Fruit fly (Drosophila melanogaster) S2 (cell line): ENCODE measurements around the gene Ir7d.

Source experiments
- CG8478 ChIP-seq: fragments of >200 bp; optimal IDR thresholded peaks from 2 replicates; lab custom pipeline; 2018
- CTCF ChIP-seq, 2 experiments: fragments of >200 bp; optimal IDR thresholded peaks; 2 replicates each; lab custom pipeline; 2018

The Ir7d gene

DNA sequence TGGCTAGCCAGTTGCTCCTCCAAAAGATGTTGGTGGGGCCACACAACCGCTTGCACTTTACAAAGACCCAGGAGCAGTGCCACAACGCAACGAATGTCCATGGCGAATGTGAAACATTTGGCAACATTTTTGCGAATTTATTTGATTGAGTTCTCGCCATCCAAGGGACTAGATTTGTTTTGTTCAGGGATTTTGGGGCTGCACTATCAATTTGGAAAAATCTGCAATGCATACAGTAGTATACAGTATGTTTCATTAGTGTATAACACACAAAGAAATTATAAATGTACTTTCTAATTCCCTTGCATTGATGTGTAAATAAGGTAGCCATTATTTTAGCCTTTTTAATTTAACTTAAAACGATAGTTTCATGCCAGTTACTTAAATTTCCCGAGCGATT is at the start of gene Ir7d:
Gene Ir7d (minus strand): TSS at position 101 of the 400 bp plus-strand sequence.
- no peak for TF ChIP-seq CG8478
- no peak for TF ChIP-seq CTCF (optimal IDR thresholded peaks at IDR 0.05; lab: Kevin White, UChicago)

DNA sequence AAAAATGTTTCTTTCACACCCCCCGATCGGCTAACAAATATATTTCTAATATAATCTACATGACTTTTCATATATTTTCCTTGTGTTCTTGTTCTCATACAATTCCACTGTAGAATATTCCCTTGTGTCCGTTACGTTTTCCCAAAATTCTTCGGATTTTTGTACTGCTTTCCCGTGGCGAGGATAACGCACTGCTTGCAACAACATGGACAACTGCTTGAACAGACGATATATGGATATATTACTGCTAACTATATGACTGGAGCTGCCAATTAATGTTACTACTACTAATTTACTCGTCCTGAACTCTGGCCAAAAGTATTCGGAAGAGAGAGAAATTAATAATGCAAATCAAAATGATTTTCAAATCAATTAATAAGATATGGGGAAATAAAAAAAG is 46.3 kb upstream of the Ir7d start:
- TF ChIP-seq CG8478 (no peak), CTCF (optimal IDR thresholded peaks at IDR 0.05; lab: Kevin White, UChicago) (no peak)

DNA sequence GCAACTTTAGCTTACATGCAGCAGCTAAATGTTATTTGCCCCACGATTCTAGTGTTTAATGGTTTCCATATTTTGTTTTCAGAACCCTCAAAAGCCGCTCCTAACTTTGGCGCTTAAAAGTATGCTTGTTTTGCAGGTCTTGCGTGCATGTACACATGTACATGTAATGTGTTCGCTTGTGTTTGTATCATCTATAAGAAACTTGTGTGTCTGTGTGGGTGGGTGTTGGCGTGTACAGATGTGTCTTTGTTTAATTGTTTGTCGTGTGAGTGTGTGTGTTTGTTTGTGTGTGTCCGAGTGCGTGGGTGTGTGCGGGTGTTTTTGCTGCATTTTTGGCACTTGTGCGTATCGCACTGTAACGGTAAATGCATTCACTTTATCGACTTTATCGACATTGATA is 44.4 kb upstream of the Ir7d start:
- TF ChIP-seq CTCF (optimal IDR thresholded peaks at IDR 0.05; lab: Kevin White, UChicago) (no peak), CG8478 (no peak)

DNA sequence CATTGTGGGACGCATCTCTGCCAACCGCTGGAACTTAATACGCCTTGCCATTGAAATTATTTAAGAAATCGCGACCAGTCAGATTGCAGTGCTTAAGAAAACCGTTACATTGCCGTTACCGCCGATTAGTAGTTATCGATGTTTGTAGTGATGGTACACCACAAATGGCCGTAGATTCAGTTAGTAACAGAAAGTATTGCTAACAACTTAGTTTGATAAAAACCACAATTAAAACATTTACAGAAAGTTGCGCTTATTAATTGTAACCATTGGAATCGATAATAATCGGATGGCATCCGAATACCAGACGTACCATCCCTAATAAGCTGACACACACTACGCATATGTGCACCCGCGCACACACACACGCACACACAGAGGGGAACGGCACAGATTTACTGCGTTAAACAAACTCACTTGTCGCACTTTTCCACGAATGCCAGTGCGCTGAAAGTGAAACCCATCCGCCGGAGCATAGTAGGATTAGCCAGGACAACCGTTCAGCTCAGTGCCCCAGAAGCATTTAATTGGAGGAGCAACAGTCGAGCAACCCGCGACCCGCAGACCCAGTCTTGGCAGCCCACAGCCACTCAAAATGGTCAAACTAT is 41.5 kb upstream of the Ir7d start, which contains the start of the genes hdm and Ykt6:
Gene hdm (minus strand): TSS at position 51 of the 608 bp plus-strand sequence.
Gene Ykt6 (plus strand): TSS at position 329 of the 608 bp plus-strand sequence.
- peak in 1 of 2 experiments; percentile 2 for TF ChIP-seq CTCF (optimal IDR thresholded peaks at IDR 0.05; lab: Kevin White, UChicago)
- no peak for TF ChIP-seq CG8478

DNA sequence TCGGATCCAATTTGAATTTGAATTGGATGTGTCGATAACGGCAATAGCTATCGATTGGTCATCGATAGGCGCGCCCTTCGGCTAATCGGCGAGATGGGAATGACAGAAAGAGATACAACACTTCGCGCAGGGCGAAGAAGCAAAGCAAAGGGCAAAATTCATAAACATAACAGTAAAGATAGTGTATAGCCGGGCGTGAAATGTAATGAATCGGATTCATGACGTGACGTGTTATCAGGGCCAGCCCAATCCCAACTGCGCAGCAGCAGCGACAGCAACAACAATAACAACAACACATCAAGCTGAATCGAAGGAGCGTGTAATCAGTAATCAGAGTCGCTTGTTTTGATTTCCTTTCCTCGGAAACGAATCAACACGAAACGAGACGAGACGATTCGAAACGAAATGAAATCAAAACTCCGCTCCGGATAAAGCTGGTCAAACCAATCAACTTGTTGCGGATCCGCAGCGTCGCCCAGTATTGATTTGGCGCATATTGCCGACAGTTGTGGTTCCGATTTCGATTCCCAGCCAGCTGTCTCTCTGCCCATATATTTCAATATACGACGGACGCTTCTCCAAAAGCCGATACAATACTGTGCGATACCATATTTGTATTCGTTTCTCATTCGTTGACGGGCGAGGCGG is 33.5 kb upstream of the Ir7d start, which contains the start of gene snz:
Gene snz (plus strand): TSS at position 107 of the 648 bp plus-strand sequence.
- TF ChIP-seq CTCF (optimal IDR thresholded peaks at IDR 0.05; lab: Kevin White, UChicago): no peak
- no peak for TF ChIP-seq CG8478

DNA sequence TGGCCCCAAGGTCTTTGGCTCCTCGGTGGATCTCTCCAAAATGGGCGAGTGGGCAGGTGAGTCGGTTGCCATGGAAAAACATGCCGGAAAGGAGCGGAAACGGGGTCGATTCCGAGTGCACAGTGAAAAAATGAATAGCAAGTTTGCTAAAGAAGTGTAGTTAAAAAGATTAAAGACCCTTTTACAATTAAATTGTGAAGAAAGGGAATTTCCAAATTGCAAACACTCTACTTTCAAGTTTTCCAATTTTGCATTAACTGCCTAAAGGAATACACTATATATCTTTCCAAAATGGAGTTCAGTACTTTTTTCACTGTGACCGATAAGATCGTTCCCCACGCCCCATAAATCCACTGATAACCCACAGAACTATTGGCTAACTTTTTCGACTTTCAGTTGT is 30.8 kb upstream of the Ir7d start:
- TF ChIP-seq CG8478 (no peak), CTCF (optimal IDR thresholded peaks at IDR 0.05; lab: Kevin White, UChicago) (no peak)

DNA sequence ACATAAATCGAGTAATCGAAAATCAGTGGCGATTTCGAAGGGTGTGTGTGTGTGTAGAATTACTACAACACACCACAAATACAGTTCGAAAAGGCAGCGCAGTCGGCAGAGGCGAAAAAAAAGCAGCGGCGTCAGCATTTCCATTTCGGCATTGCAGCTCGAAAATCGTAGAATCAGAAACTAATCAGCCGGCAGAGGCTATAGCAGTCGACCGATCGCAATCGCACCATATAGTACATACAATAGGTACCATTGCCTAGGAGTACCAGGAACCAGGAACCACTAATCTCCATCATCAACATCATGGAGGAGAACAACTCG is 30.4 kb upstream of the Ir7d start:
- no peak for TF ChIP-seq CG8478
- TF ChIP-seq CTCF (optimal IDR thresholded peaks at IDR 0.05; lab: Kevin White, UChicago): no peak

DNA sequence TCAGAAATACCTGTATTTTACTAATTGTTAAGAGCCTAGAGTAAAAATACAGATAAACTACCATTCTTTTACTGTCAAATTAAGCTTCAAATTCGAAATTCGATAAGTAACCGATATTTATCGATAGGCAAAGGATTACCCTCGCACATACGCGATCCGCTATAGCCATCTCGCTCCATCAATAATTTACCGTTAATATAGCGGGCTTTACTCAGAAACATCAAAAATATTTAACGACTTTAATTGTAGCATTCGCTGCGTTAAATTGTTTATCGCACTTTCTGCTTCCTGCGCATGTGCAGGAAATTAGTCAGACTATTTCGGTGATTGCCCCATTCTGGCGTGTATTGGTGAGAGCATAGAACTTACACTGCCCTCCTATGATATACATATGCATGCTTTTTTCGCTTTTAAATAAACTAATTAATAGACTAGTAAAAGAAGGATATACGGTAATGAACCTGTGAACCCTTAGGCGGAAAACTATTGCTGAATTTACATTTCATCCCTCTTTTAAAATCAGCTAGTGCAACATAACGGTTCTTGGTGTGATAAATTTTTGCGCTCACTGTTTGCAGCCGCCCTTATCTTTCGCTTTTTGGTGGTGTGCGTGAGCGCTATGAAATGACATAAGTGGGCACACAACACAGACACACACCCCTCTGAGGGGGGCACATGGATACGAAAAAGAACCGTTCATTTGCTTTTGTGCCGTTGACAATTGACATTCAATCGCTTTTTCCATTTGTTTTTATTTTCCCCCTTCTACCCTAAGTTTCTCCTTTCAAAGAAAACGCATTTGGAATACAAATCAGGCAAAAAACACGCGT is 29.8 kb upstream of the Ir7d start, which contains the start of the genes dpr14 and spidey:
Gene dpr14 (minus strand): TSS at position 48 of the 830 bp plus-strand sequence.
Gene spidey (plus strand): TSS at position 693 of the 830 bp plus-strand sequence.
- no peak for TF ChIP-seq CG8478
- TF ChIP-seq CTCF (optimal IDR thresholded peaks at IDR 0.05; lab: Kevin White, UChicago): no peak

DNA sequence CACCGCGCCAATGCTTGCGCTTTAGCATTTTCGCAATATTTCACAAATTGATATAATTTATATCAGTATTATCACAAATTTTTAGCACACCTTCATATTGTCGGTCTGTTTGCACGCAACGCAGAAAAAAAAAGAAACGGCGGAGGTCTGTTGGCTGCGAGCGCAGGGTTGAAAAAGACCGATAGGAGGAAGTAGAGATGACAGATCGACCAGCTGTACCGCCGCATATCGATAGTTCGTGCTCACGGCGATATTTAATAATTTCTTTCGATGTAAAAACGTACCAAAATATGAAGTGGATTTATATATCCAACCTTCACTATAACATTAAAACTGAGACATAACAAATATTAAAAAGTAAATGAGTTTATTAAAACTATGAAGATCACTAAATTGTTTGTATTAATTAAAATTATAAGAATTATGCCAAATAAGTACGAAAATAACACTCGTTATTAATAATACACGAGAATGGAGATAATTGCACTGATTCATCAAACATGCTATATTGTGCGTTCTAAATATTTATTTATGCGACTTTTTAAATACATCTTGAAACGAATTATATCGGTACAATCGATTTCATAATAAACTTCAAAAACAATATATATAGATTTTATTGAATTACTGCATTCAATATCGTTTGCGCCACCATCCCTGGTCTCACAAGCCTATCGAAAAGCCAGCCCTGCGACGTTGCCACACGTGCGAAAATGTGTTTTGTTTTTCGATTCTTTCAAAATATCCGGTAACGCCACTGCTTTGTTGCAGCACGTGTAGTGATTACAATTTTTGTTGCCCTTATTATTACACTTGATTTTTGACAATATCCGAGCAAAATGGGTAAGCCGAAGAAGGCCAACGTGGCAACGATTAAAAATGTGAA is 22.8 kb upstream of the Ir7d start, which contains the start of the genes RpS6 and bys:
Gene RpS6 (minus strand): TSS at position 179 of the 886 bp plus-strand sequence.
Gene bys (plus strand): TSS at position 728 of the 886 bp plus-strand sequence.
- TF ChIP-seq CG8478 (no peak), CTCF (optimal IDR thresholded peaks at IDR 0.05; lab: Kevin White, UChicago) (peak in 1 of 2 experiments; percentile 2)

DNA sequence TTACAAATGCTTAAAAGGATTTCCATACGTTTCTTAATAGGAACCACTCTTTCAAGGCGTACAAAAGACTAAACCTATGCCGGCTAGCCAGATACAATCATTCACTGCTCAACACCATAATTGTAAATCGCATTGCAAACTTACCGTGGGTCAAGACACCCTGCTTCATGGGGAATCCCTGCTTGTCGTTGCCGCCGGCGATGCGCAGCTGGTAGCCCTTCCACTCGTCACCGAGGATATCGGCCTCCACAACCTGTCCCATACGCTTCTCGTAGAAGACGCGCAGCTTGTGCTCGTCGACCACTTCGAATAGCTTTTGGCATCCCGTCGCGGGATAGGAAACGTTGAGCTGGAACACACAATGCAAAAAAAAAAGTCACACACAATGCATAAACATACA is 22.0 kb upstream of the Ir7d start:
- TF ChIP-seq CG8478 (no peak), CTCF (optimal IDR thresholded peaks at IDR 0.05; lab: Kevin White, UChicago) (no peak)

DNA sequence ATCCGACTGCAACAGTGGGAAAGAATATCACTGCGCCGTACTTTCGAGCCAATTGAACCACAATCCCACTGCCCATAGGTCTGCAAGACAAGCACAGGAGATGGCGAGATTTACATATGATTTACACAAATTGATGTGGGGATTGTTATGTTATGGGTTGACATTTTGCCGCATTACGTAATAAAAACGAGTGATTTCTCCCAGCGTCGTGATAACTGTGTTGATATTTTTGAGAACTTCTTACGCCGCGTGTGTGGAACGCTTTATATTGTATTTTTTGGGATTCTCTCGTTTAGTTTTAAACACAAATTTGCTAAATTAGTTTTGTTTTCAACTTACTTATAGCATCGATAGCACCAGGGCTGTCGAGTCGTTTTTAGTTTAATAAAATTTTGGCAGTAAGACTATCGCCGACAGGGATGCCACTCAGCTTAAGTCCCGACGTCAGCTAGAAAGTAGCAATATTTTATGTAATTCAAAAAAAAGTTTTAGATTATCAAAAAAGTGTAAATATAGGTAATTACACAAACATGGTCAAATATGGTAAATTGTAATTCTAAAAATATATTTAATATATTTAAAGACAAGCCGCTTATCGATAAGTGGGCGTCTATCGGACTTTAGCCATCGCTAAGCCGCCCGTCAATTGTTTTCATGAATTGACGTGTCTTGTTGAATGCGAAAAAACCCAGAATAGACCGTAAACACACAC is 14.9 kb upstream of the Ir7d start, which contains the start of the genes CG45089, ND-MNLL and p115:
Gene CG45089 (minus strand): TSS at position 388 of the 712 bp plus-strand sequence.
Gene ND-MNLL (minus strand): TSS at position 388 of the 712 bp plus-strand sequence.
Gene p115 (plus strand): TSS at position 621 of the 712 bp plus-strand sequence.
- TF ChIP-seq CG8478 (no peak), CTCF (optimal IDR thresholded peaks at IDR 0.05; lab: Kevin White, UChicago) (no peak)

DNA sequence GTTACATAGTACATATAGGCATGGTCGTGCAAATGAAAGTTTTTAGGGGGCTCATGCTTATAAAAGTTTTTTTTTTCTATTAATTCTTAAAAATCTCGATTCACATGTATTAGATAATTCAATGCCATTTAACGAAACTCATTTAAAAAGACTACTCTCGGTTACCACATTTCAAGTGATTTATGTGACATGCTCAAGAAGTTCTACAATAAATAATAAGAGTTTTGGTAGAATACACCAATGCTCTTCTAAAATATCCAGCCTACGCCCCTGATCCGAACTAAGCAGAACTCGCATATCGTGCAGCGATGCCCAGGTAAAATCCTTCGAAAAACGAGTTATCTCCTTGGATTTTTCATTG is 13.9 kb upstream of the Ir7d start:
- TF ChIP-seq CG8478 (no peak), CTCF (optimal IDR thresholded peaks at IDR 0.05; lab: Kevin White, UChicago) (no peak)

DNA sequence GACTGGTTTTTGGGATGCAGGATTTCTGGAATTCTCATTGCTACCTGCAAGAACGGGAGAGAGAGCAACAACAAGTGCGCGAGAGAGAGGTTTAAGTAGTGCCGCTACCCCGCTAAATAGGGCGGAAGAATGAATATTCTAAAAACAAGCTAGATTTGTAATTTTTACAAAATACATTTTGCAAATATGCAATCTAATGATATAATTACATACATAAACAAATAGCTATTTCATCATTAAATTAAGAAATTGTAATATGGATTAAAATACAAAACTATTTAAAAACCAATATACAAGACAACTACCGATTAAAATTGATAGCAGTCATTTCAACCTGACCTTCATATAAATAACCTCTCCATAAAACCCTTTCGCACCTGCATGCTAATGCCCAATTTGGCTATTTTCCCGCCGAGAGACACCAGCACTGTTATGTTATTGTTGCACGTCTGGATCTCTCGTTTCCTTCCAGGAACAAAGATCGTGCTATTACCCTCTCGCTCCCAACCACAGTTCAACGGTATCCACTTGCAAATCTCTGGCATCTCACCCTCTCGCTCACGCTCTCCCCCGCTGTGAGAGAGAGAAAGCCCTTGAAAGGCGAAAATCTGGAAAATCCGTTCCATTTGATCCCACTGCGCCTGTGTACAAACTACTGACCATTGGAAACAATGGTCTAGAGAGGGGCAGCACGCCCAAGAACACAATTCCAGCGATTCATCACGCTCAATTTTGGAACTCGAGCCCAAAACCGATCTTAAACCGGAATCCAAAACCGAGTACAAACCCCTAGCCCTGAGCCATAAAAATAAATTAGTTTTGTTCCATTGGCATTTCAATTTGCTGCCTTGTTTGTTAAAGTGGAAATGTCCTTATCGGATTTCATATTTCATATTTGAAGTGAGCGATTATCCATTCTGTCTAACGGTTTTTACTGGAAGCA is 13.2 kb upstream of the Ir7d start, which contains the start of gene Nek2:
Gene Nek2 (minus strand): TSS at position 51 of the 943 bp plus-strand sequence.
- TF ChIP-seq CG8478 (no peak), CTCF (optimal IDR thresholded peaks at IDR 0.05; lab: Kevin White, UChicago) (no peak)
